Worm (Caenorhabditis elegans) whole organism, L1 larva: ENCODE measurements around the gene E02H1.6.
A peak's percentile ranks its signal among the peaks of the same experiment; 100 is the strongest.

Experiments
- C04F5.9 ChIP-seq: sonication (generic microtip); optimal IDR thresholded peaks from 2 replicates; lab custom pipeline; 2016; ENCODE audit warnings: missing genetic modification characterization, missing compliant biosample characterization
- C34B4.2 ChIP-seq: sonication (generic microtip); optimal IDR thresholded peaks from 2 replicates; lab custom pipeline; 2017; ENCODE audit warnings: mild to moderate bottlenecking, missing genetic modification characterization, missing compliant biosample characterization
- blmp-1 ChIP-seq: fragments of 150-350 bp; optimal IDR thresholded peaks from 2 replicates; lab custom pipeline; 2014; ENCODE audit warnings: missing biosample characterization, missing genetic modification characterization
- ceh-63 ChIP-seq: fragments of 200-800 bp; sonication (Bioruptor generic); optimal IDR thresholded peaks from 2 replicates; lab custom pipeline; 2018; ENCODE audit warnings: mild to moderate bottlenecking, missing genetic modification characterization, missing compliant biosample characterization
- ceh-8 ChIP-seq: fragments of 200-800 bp; sonication (Bioruptor generic); optimal IDR thresholded peaks from 2 replicates; lab custom pipeline; 2018; ENCODE audit warnings: mild to moderate bottlenecking, missing genetic modification characterization, moderate library complexity, missing compliant biosample characterization
- ceh-82 ChIP-seq, 3 experiments: fragments of 150-350 bp in 1 of 3; sonication (generic microtip) in 2 of 3; optimal IDR thresholded peaks; 2 replicates each; lab custom pipeline; 2014 to 2017; ENCODE audit warnings: missing biosample characterization in 3 of 3, missing genetic modification characterization in 3 of 3
- ceh-90 ChIP-seq: sonication (generic microtip); optimal IDR thresholded peaks from 2 replicates; lab custom pipeline; 2016; ENCODE audit warnings: missing genetic modification characterization, missing compliant biosample characterization
- dpl-1 ChIP-seq, 3 experiments: fragments of 150-350 bp in 2 of 3; sonication (generic microtip) in 1 of 3; optimal IDR thresholded peaks; 2 replicates each; lab custom pipeline; 2014 to 2017; ENCODE audit warnings: missing biosample characterization in 3 of 3, missing genetic modification characterization in 3 of 3, missing genetic modification reagents in 3 of 3
- dsc-1 ChIP-seq: sonication (generic microtip); optimal IDR thresholded peaks from 2 replicates; lab custom pipeline; 2016; ENCODE audit warnings: mild to moderate bottlenecking, missing genetic modification characterization, missing compliant biosample characterization
- efl-1 ChIP-seq, 4 experiments: fragments of 150-350 bp; optimal IDR thresholded peaks in 3 of 4; peaks in 1 of 4; 1 replicate in 1 of 4; 2 replicates in 3 of 4; lab custom pipeline; 2014; ENCODE audit warnings: missing biosample characterization in 2 of 4, missing genetic modification characterization in 2 of 4, missing genetic modification reagents in 2 of 4
- efl-3 ChIP-seq: fragments of 200-800 bp; sonication (Bioruptor generic); optimal IDR thresholded peaks from 2 replicates; lab custom pipeline; 2018; ENCODE audit warnings: mild to moderate bottlenecking, missing genetic modification characterization, missing compliant biosample characterization
- egl-27 ChIP-seq, 2 experiments: fragments of 150-350 bp in 1 of 2; sonication (generic microtip); optimal IDR thresholded peaks; 3 replicates each; lab custom pipeline; 2017 to 2018; ENCODE audit warnings: missing biosample characterization in 2 of 2, missing genetic modification characterization in 2 of 2, missing genetic modification reagents in 2 of 2
- fkh-8 ChIP-seq: sonication (generic microtip); optimal IDR thresholded peaks from 2 replicates; lab custom pipeline; 2016; ENCODE audit warnings: mild to moderate bottlenecking, missing genetic modification characterization, missing compliant biosample characterization
- fos-1 ChIP-seq: fragments of 150-350 bp; optimal IDR thresholded peaks from 2 replicates; lab custom pipeline; 2014; ENCODE audit warnings: missing biosample characterization, missing genetic modification characterization
- grh-1 ChIP-seq: fragments of 200-800 bp; sonication (Bioruptor generic); IDR thresholded peaks from 2 replicates; pipeline ENCODE4 v1.3.6; 2022; ENCODE audit warnings: missing genetic modification reagents, missing genetic modification characterization, missing compliant biosample characterization
- hlh-17 ChIP-seq: fragments of 200-800 bp; sonication (Bioruptor generic); optimal IDR thresholded peaks from 2 replicates; lab custom pipeline; 2018; ENCODE audit warnings: missing genetic modification characterization, mild to moderate bottlenecking, missing compliant biosample characterization, moderate library complexity, borderline replicate concordance
- hlh-4 ChIP-seq: sonication (generic microtip); optimal IDR thresholded peaks from 2 replicates; lab custom pipeline; 2016; ENCODE audit warnings: mild to moderate bottlenecking, missing genetic modification characterization, missing compliant biosample characterization
- lin-13 ChIP-seq: fragments of 150-350 bp; optimal IDR thresholded peaks from 2 replicates; lab custom pipeline; 2014; ENCODE audit warnings: missing biosample characterization, missing genetic modification reagents, missing genetic modification characterization
- lin-15B ChIP-seq: fragments of 150-350 bp; sonication (generic microtip); optimal IDR thresholded peaks from 3 replicates; lab custom pipeline; 2014; ENCODE audit warnings: missing biosample characterization, missing genetic modification characterization
- lin-35 ChIP-seq, 2 experiments: fragments of 150-350 bp; optimal IDR thresholded peaks; 2 replicates each; lab custom pipeline; 2014; ENCODE audit warnings: missing biosample characterization in 2 of 2, missing genetic modification characterization in 2 of 2, missing genetic modification reagents in 2 of 2
- lin-39 ChIP-seq: fragments of 150-350 bp; optimal IDR thresholded peaks from 2 replicates; lab custom pipeline; 2014; ENCODE audit warnings: missing biosample characterization, missing genetic modification reagents, missing genetic modification characterization
- lsy-2 ChIP-seq, 2 experiments: fragments of 150-350 bp; optimal IDR thresholded peaks; 2 replicates each; lab custom pipeline; 2014; ENCODE audit warnings: missing biosample characterization in 2 of 2, missing genetic modification characterization in 2 of 2
- mdl-1 ChIP-seq, 2 experiments: fragments of 150-350 bp; optimal IDR thresholded peaks; 2 replicates each; lab custom pipeline; 2014 to 2017; ENCODE audit warnings: missing biosample characterization in 2 of 2, missing genetic modification characterization in 2 of 2, inconsistent platforms in 1 of 2
- nhr-20 ChIP-seq: sonication (generic microtip); optimal IDR thresholded peaks from 2 replicates; lab custom pipeline; 2016; ENCODE audit warnings: mild to moderate bottlenecking, missing genetic modification characterization, missing compliant biosample characterization
- nhr-47 ChIP-seq: sonication (generic microtip); optimal IDR thresholded peaks from 2 replicates; lab custom pipeline; 2016; ENCODE audit warnings: mild to moderate bottlenecking, missing genetic modification characterization, moderate library complexity, missing compliant biosample characterization
- nhr-76 ChIP-seq: sonication (generic microtip); optimal IDR thresholded peaks from 2 replicates; lab custom pipeline; 2017; ENCODE audit warnings: missing biosample characterization, missing genetic modification characterization
- nhr-90 ChIP-seq: sonication (generic microtip); optimal IDR thresholded peaks from 2 replicates; lab custom pipeline; 2016; ENCODE audit warnings: mild to moderate bottlenecking, missing genetic modification characterization, missing compliant biosample characterization; ENCODE audit not compliant: poor library complexity
- pax-3 ChIP-seq: fragments of 200-800 bp; sonication (Bioruptor generic); optimal IDR thresholded peaks from 2 replicates; lab custom pipeline; 2018; ENCODE audit warnings: mild to moderate bottlenecking, missing genetic modification characterization, moderate library complexity, missing compliant biosample characterization
- snpc-4 ChIP-seq: fragments of 150-350 bp; optimal IDR thresholded peaks from 2 replicates; lab custom pipeline; 2014; ENCODE audit warnings: missing biosample characterization, missing genetic modification characterization
- sptf-1 ChIP-seq: fragments of 150-350 bp; optimal IDR thresholded peaks from 2 replicates; lab custom pipeline; 2014; ENCODE audit warnings: missing biosample characterization, missing genetic modification characterization
- sup-37 ChIP-seq: fragments of 200-800 bp; sonication (Bioruptor generic); optimal IDR thresholded peaks from 2 replicates; lab custom pipeline; 2018; ENCODE audit warnings: mild to moderate bottlenecking, missing genetic modification characterization, missing compliant biosample characterization
- tlp-1 ChIP-seq: fragments of 150-350 bp; optimal IDR thresholded peaks from 2 replicates; lab custom pipeline; 2014; ENCODE audit warnings: missing biosample characterization, missing genetic modification characterization
- unc-30 ChIP-seq: sonication (generic microtip); optimal IDR thresholded peaks from 2 replicates; lab custom pipeline; 2017; ENCODE audit warnings: missing biosample characterization, missing genetic modification characterization
- unc-62 ChIP-seq: fragments of 150-350 bp; optimal IDR thresholded peaks from 2 replicates; lab custom pipeline; 2014; ENCODE audit warnings: missing biosample characterization, missing genetic modification reagents, missing genetic modification characterization
- zip-4 ChIP-seq: fragments of 200-800 bp; sonication (Bioruptor generic); optimal IDR thresholded peaks from 2 replicates; lab custom pipeline; 2018; ENCODE audit warnings: mild to moderate bottlenecking, missing genetic modification characterization, moderate library complexity, missing compliant biosample characterization
- ztf-11 ChIP-seq, 2 experiments: sonication (generic microtip); optimal IDR thresholded peaks; 2 replicates each; lab custom pipeline; 2016 to 2017; ENCODE audit warnings: missing genetic modification characterization in 2 of 2, missing biosample characterization in 1 of 2, missing compliant biosample characterization in 1 of 2

E02H1.6 gene

ce11 chrII:9596401-9596800 is at the start of gene E02H1.6:
TSS of gene E02H1.6 (plus strand) at chrII:9596701.
- no peak for TF ChIP-seq egl-27 (tag; optimal IDR thresholded peaks at IDR 0.05; lab: Kevin White, UChicago)
- TF ChIP-seq ceh-8 (GFP tag; lab: Kevin White, UChicago) = no peak
- no peak for TF ChIP-seq grh-1
- TF ChIP-seq ceh-82 (tag; optimal IDR thresholded peaks at IDR 0.05; lab: Kevin White, UChicago) = no peak

ce11 chrII:9550718-9551117 is 45.8 kb upstream of the E02H1.6 start, which contains the start of gene sra-6:
TSS of gene sra-6 (minus strand) at chrII:9550818.
- TF ChIP-seq ceh-90 (no peak), blmp-1 (tag; lab: Kevin White, UChicago) (no peak), nhr-20 (tag; lab: Kevin White, UChicago) (no peak), hlh-4 (tag; lab: Kevin White, UChicago) (no peak), efl-3 (no peak), lin-13 (GFP tag; lab: Kevin White, UChicago) (no peak), unc-30 (no peak), hlh-17 (GFP tag; lab: Kevin White, UChicago) (no peak), fos-1 (tag; lab: Kevin White, UChicago) (no peak), C04F5.9 (tag; lab: Kevin White, UChicago) (no peak), ceh-63 (GFP tag; lab: Kevin White, UChicago) (no peak), sup-37 (GFP tag; lab: Kevin White, UChicago) (no peak), nhr-47 (tag; lab: Kevin White, UChicago) (no peak), zip-4 (GFP tag; lab: Kevin White, UChicago) (no peak), ceh-82 (tag; optimal IDR thresholded peaks at IDR 0.05; lab: Kevin White, UChicago) (no peak), lin-35 (GFP tag; optimal IDR thresholded peaks at IDR 0.05; lab: Kevin White, UChicago) (no peak), nhr-90 (tag; lab: Kevin White, UChicago) (no peak), unc-62 (GFP tag; lab: Kevin White, UChicago) (no peak), dsc-1 (tag; lab: Kevin White, UChicago) (no peak), ztf-11 (tag; optimal IDR thresholded peaks at IDR 0.05; lab: Kevin White, UChicago) (no peak)

- no peak for TF ChIP-seq efl-1 (optimal IDR thresholded peaks at IDR 0.05; lab: Kevin White, UChicago)
- peak in 1 of 2 experiments; percentile 43 for TF ChIP-seq efl-1 (GFP tag; optimal IDR thresholded peaks at IDR 0.05 in 1 of 2; lab: Kevin White, UChicago)
- no peak for TF ChIP-seq dpl-1 (GFP tag; optimal IDR thresholded peaks at IDR 0.05; lab: Kevin White, UChicago)
Measured at ce11 chrII:9551536-9551935, 45.0 kb upstream of the E02H1.6 start, which contains the start of gene F35H8.12. TSS of gene F35H8.12 (plus strand) at chrII:9551836.

ce11 chrII:9553179-9553578 is 43.3 kb upstream of the E02H1.6 start, which contains the start of gene F35H8.1:
TSS of gene F35H8.1 (minus strand) at chrII:9553279.
- no peak for TF ChIP-seq lin-15B (tag; lab: Kevin White, UChicago)
- TF ChIP-seq nhr-76 (tag; lab: Kevin White, UChicago) = no peak
- no peak for TF ChIP-seq pax-3 (tag; lab: Kevin White, UChicago)
- TF ChIP-seq sptf-1 (tag; lab: Kevin White, UChicago) = no peak
- no peak for TF ChIP-seq snpc-4 (tag; lab: Kevin White, UChicago)
- TF ChIP-seq fkh-8 (tag; lab: Kevin White, UChicago) = no peak
- TF ChIP-seq C34B4.2 (tag; lab: Kevin White, UChicago) = no peak
- no peak for TF ChIP-seq grh-1
- no peak for TF ChIP-seq ceh-90
- no peak for TF ChIP-seq lsy-2 (tag; optimal IDR thresholded peaks at IDR 0.05; lab: Kevin White, UChicago)
- no peak for TF ChIP-seq lin-39 (tag; lab: Kevin White, UChicago)
- no peak for TF ChIP-seq tlp-1 (tag; lab: Kevin White, UChicago)
- no peak for TF ChIP-seq mdl-1 (tag; optimal IDR thresholded peaks at IDR 0.05; lab: Kevin White, UChicago)
